Fruit fly (Drosophila melanogaster): Measurements from ENCODE around the gene CG14384.

CG14384 gene

dm6 chr3R:12960929-12961855, 6.3 kb downstream of the CG14384 start, which contains the start of gene Spc25 (continued):
- no peak for TF ChIP-seq CG31441 (GFP tag; IDR thresholded peaks at IDR 0.05)
- TF ChIP-seq kay (GFP tag; optimal IDR thresholded peaks at IDR 0.05) = no peak
- no peak for TF ChIP-seq B-H1 (GFP tag; IDR thresholded peaks at IDR 0.05)
- no peak for TF ChIP-seq CG8359 (GFP tag; optimal IDR thresholded peaks at IDR 0.05; ENCODE audit: borderline replicate concordance)
- no peak for TF ChIP-seq Asciz (GFP tag; optimal IDR thresholded peaks at IDR 0.05)
- peak; percentile 100 for TF ChIP-seq Sry-δ (GFP tag; optimal IDR thresholded peaks at IDR 0.05)
- peak; percentile 33 for TF ChIP-seq gfzf (GFP tag; optimal IDR thresholded peaks at IDR 0.05)
- TF ChIP-seq CG12769 (tag; optimal IDR thresholded peaks at IDR 0.05) = no peak
- peak; percentile 94 for TF ChIP-seq Med (GFP tag)
- TF ChIP-seq ara (GFP tag; IDR thresholded peaks at IDR 0.05) = peak; percentile 29; the same call in 1 of the 2 replicates
- no peak for TF ChIP-seq sim (GFP tag; IDR thresholded peaks at IDR 0.05)
- peak; percentile 23 for TF ChIP-seq CG8089 (GFP tag; optimal IDR thresholded peaks at IDR 0.05)
- TF ChIP-seq CG18764 (GFP tag; optimal IDR thresholded peaks at IDR 0.05) = peak; percentile 35
- TF ChIP-seq phol (tag; optimal IDR thresholded peaks at IDR 0.05) = peak; percentile 42
- TF ChIP-seq E2f2 (GFP tag; IDR thresholded peaks at IDR 0.05) = peak; percentile 88
- peak; percentile 76 for TF ChIP-seq CG2129 (GFP tag; IDR thresholded peaks at IDR 0.05; ENCODE audit: partially characterized antibody)
- TF ChIP-seq Kr (GFP tag; optimal IDR thresholded peaks at IDR 0.05) = no peak
- TF ChIP-seq CG2116 (GFP tag; optimal IDR thresholded peaks at IDR 0.05) = peak; percentile 79
- TF ChIP-seq HLH3B (GFP tag; IDR thresholded peaks at IDR 0.05) = 0 out of 2 replicates have a peak, but pooled peaks have one; percentile 36
- TF ChIP-seq Fer3 (tag; optimal IDR thresholded peaks at IDR 0.05) = no peak
- TF ChIP-seq CG2712 (tag; optimal IDR thresholded peaks at IDR 0.05) = no peak
- TF ChIP-seq D (optimal IDR thresholded peaks at IDR 0.05) = no peak
- TF ChIP-seq D (GFP tag; optimal IDR thresholded peaks at IDR 0.05) = no peak
- no peak for TF ChIP-seq CG3726 (GFP tag; IDR thresholded peaks at IDR 0.05)
- no peak for TF ChIP-seq Lim3 (GFP tag; IDR thresholded peaks at IDR 0.05)
- TF ChIP-seq fd3F (GFP tag; optimal IDR thresholded peaks at IDR 0.05) = peak; percentile 26
- TF ChIP-seq CG17359 (tag; optimal IDR thresholded peaks at IDR 0.05) = no peak
- no peak for TF ChIP-seq sc (optimal IDR thresholded peaks at IDR 0.05)
- TF ChIP-seq sc (GFP tag; optimal IDR thresholded peaks at IDR 0.05) = no peak
- peak; percentile 67 for TF ChIP-seq vvl (GFP tag; IDR thresholded peaks at IDR 0.05)
- peak; percentile 79 for TF ChIP-seq mam (GFP tag; optimal IDR thresholded peaks at IDR 0.05)
- TF ChIP-seq CG18619 (GFP tag; optimal IDR thresholded peaks at IDR 0.05) = no peak
- peak; percentile 50; the same call in 1 of the 2 replicates for TF ChIP-seq CG14441 (GFP tag; IDR thresholded peaks at IDR 0.05)
- no peak for TF ChIP-seq Gsc (GFP tag; IDR thresholded peaks at IDR 0.05)
- peak; percentile 92 for TF ChIP-seq CG9932 (GFP tag; IDR thresholded peaks at IDR 0.05)
- peak; percentile 95 for TF ChIP-seq Ets65A (GFP tag)
- peak; percentile 65 for TF ChIP-seq pho (GFP tag; optimal IDR thresholded peaks at IDR 0.05)
- peak; percentile 33 for TF ChIP-seq CG9817 (tag; optimal IDR thresholded peaks at IDR 0.05)
- TF ChIP-seq CG11504 (tag; optimal IDR thresholded peaks at IDR 0.05) = peak; percentile 26
- TF ChIP-seq Dp (GFP tag; optimal IDR thresholded peaks at IDR 0.05) = peak; percentile 76
- TF ChIP-seq Mad (GFP tag; optimal IDR thresholded peaks at IDR 0.05) = peak; percentile 46
- peak; percentile 87 for TF ChIP-seq vnd (GFP tag; IDR thresholded peaks at IDR 0.05; ENCODE audit: partially characterized antibody)
- TF ChIP-seq stc (GFP tag; IDR thresholded peaks at IDR 0.05) = 0 out of 2 replicates have a peak, but pooled peaks have one; percentile 31
- no peak for TF ChIP-seq CG7928 (GFP tag; optimal IDR thresholded peaks at IDR 0.05)
- peak; percentile 84 for TF ChIP-seq trem (tag; optimal IDR thresholded peaks at IDR 0.05)
- TF ChIP-seq insv (GFP tag; optimal IDR thresholded peaks at IDR 0.05) = no peak
- no peak for TF ChIP-seq Meics (GFP tag; optimal IDR thresholded peaks at IDR 0.05)
- no peak for TF ChIP-seq Jarid2 (GFP tag; optimal IDR thresholded peaks at IDR 0.05)
- no peak for TF ChIP-seq ATbp (GFP tag; optimal IDR thresholded peaks at IDR 0.05)

Data from whole organism, embryonic.